Fruit fly (Drosophila melanogaster): ENCODE data around the gene beat-IV.

beat-IV gene

DNA sequence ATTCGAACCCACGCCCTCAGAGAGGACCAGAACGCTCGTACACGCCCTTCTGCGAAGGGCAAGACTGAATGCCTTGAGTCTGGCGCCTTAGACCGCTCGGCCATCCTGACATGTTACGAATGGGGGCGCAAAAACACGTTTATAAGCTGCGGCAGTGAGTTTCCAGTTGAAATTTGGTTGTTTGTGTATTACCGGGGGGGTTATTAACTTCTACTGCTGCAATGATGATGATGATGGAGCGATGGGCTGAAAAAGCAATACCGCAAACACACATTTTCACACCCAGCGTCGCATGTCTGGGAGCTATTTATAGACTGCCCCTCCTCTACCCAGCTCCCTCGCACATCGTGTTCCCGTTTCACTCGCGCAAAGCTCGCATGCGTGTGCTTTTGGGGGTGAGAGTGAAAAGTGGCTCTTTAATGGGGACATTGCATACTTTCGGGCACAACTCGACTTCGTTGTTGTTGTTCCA, 44.2 kb downstream of the beat-IV start (continued):
- no peak for TF ChIP-seq mam (GFP tag; optimal IDR thresholded peaks at IDR 0.05)
- no peak for TF ChIP-seq dimm (GFP tag; IDR thresholded peaks at IDR 0.05)
- TF ChIP-seq CG10979 (tag; optimal IDR thresholded peaks at IDR 0.05), result no peak
- TF ChIP-seq mirr (GFP tag; optimal IDR thresholded peaks at IDR 0.05), result peak; percentile 44
- no peak for TF ChIP-seq NFAT (GFP tag; IDR thresholded peaks at IDR 0.05)
- TF ChIP-seq vnd (GFP tag; IDR thresholded peaks at IDR 0.05; ENCODE audit: partially characterized antibody), result peak; percentile 46; the same call in 2 of the 3 replicates
- no peak for TF ChIP-seq Trl (optimal IDR thresholded peaks at IDR 0.05)
- no peak for TF ChIP-seq Trl (GFP tag; optimal IDR thresholded peaks at IDR 0.05)
- no peak for TF ChIP-seq CHES-1-like (GFP tag; optimal IDR thresholded peaks at IDR 0.05)
- TF ChIP-seq CG34422 (GFP tag; IDR thresholded peaks at IDR 0.05), result no peak
- TF ChIP-seq CG11560 (tag; IDR thresholded peaks at IDR 0.05), result no peak
- TF ChIP-seq CG3163 (GFP tag; optimal IDR thresholded peaks at IDR 0.05), result no peak
- 0 out of 2 replicates have a peak, but pooled peaks have one; percentile 56 for TF ChIP-seq CG42726 (GFP tag; IDR thresholded peaks at IDR 0.05; ENCODE audit: partially characterized antibody)
- no peak for TF ChIP-seq Atf6 (GFP tag; IDR thresholded peaks at IDR 0.05)
- no peak for TF ChIP-seq zen (tag; optimal IDR thresholded peaks at IDR 0.05)
- no peak for TF ChIP-seq ERR (GFP tag; optimal IDR thresholded peaks at IDR 0.05)
- no peak for TF ChIP-seq trh (GFP tag; optimal IDR thresholded peaks at IDR 0.05)
- TF ChIP-seq CG1792 (GFP tag; optimal IDR thresholded peaks at IDR 0.05), result no peak
- TF ChIP-seq cas (GFP tag; IDR thresholded peaks at IDR 0.05), result no peak

DNA sequence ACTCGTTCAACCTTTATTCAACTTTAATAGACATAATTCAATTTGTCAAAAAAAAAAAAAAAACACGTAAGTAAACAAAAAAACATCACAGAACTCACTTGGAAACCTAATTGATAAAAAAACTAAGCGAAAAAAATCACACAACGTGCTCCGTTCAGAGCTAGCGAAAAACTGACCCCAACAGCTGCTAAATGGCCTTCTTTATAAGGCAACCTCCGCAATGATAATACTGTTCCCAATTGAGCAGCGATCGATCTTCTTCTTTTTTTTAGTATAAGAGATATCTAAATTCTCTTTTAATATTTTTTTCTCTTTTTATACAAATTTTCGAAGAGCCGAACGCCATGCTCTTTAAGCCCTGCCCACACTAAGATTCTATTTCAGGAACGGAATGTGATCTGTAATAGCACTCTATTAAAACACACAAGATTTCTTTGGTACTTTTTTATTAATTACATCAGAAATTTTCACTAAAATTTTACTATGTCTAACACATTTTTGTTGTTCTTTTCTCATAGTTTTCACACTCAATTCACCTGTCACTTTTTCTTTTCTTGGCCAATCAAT, 48.2 kb downstream of the beat-IV start, which contains the start of gene CG10184:
TSS of gene CG10184 (minus strand) at position 181 of the 567 bp plus-strand sequence.
- TF ChIP-seq CG3163 (GFP tag; optimal IDR thresholded peaks at IDR 0.05), result peak; percentile 84
- peak; percentile 56 for TF ChIP-seq sens (GFP tag)
- TF ChIP-seq eve (GFP tag; optimal IDR thresholded peaks at IDR 0.05), result no peak
- TF ChIP-seq CG17385 (GFP tag; optimal IDR thresholded peaks at IDR 0.05), result peak; percentile 25
- peak; percentile 6 for TF ChIP-seq ftz-f1 (GFP tag; optimal IDR thresholded peaks at IDR 0.05)
- peak; percentile 85 for TF ChIP-seq CG17802 (tag; optimal IDR thresholded peaks at IDR 0.05)
- peak; percentile 1 for TF ChIP-seq CG34376 (GFP tag; optimal IDR thresholded peaks at IDR 0.05)
- TF ChIP-seq CG3995 (GFP tag; optimal IDR thresholded peaks at IDR 0.05), result peak; percentile 33
- TF ChIP-seq Pdp1 (GFP tag; optimal IDR thresholded peaks at IDR 0.05), result peak in 1 of 2 experiments; percentile 49
- TF ChIP-seq Jarid2 (GFP tag; optimal IDR thresholded peaks at IDR 0.05), result peak; percentile 49
- peak; percentile 29 to 33 for TF ChIP-seq Trl (optimal IDR thresholded peaks at IDR 0.05)
- TF ChIP-seq Trl (GFP tag; optimal IDR thresholded peaks at IDR 0.05), result no peak
- TF ChIP-seq crp (GFP tag; optimal IDR thresholded peaks at IDR 0.05), result peak in 1 of 2 experiments; percentile 1
- no peak for TF ChIP-seq CG2889 (GFP tag; IDR thresholded peaks at IDR 0.05)
- TF ChIP-seq dimm (GFP tag; IDR thresholded peaks at IDR 0.05), result no peak

DNA sequence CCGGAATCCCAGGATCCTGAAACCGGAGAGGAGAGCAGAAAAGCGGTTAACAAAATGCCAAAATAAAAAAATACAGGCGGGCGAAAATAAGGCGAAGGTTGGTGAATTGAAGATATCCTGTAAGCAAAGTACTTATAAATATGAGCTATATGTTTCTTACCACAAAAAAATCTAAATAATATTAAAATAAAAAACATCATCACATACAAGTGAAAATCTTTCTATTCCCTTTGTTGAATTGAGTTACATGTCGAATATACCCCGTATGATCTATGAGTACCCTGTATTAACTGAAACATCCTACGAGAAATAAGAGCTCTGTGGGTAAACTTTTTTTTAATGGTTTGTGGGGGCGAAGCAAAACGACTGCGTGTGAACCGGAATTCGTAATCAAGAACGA, 54.9 kb downstream of the beat-IV start:
- peak; percentile 56 for TF ChIP-seq CG2120 (GFP tag; optimal IDR thresholded peaks at IDR 0.05)
- TF ChIP-seq CG7271 (tag; optimal IDR thresholded peaks at IDR 0.05), result no peak
- TF ChIP-seq CG9215 (GFP tag; IDR thresholded peaks at IDR 0.05), result peak; percentile 13; the same call in 1 of the 2 replicates
- no peak for TF ChIP-seq Sry-δ (GFP tag; optimal IDR thresholded peaks at IDR 0.05)
- TF ChIP-seq Ravus (GFP tag; IDR thresholded peaks at IDR 0.05), result 0 out of 2 replicates have a peak, but pooled peaks have one; percentile 8
- TF ChIP-seq Ptx1 (GFP tag; IDR thresholded peaks at IDR 0.05), result peak; percentile 43
- TF ChIP-seq ewg (GFP tag; optimal IDR thresholded peaks at IDR 0.05), result no peak
- 0 out of 3 replicates have a peak, but pooled peaks have one; percentile 9 for TF ChIP-seq so (GFP tag; IDR thresholded peaks at IDR 0.05)
- peak; percentile 28 for TF ChIP-seq cwo (GFP tag; optimal IDR thresholded peaks at IDR 0.05)
- no peak for TF ChIP-seq CTCF (GFP tag; optimal IDR thresholded peaks at IDR 0.05)
- TF ChIP-seq CG11085 (GFP tag; IDR thresholded peaks at IDR 0.05), result no peak
- peak; percentile 59 for TF ChIP-seq CG14014 (GFP tag; IDR thresholded peaks at IDR 0.05)
- peak; percentile 55 for TF ChIP-seq CG11504 (tag; optimal IDR thresholded peaks at IDR 0.05)
- TF ChIP-seq dysf (GFP tag; IDR thresholded peaks at IDR 0.05), result peak; percentile 60; the same call in 2 of the 3 replicates
- TF ChIP-seq BtbVII (GFP tag; optimal IDR thresholded peaks at IDR 0.05), result peak; percentile 22
- TF ChIP-seq CG9727 (GFP tag; optimal IDR thresholded peaks at IDR 0.05), result peak; percentile 19
- TF ChIP-seq Sox102F (GFP tag; optimal IDR thresholded peaks at IDR 0.05), result peak; percentile 26
- TF ChIP-seq lilli (GFP tag; optimal IDR thresholded peaks at IDR 0.05), result peak; percentile 25
- no peak for TF ChIP-seq grn (GFP tag; optimal IDR thresholded peaks at IDR 0.05)
- peak; percentile 63; the same call in 2 of the 3 replicates for TF ChIP-seq row (GFP tag; IDR thresholded peaks at IDR 0.05)

Data from whole organism, embryonic.